Fruit fly (Drosophila melanogaster): ENCODE data around the gene se.

Gene se

dm6 chr3L:8549183-8549890 lies 29.0 kb downstream of the se start:
- TF ChIP-seq CG14711 (tag; optimal IDR thresholded peaks at IDR 0.05) (peak; percentile 46), CG7101 (tag; optimal IDR thresholded peaks at IDR 0.05) (peak; percentile 33), kay (GFP tag; ENCODE audit: borderline replicate concordance) (no peak), CG33017 (tag; optimal IDR thresholded peaks at IDR 0.05) (no peak), toe (GFP tag; optimal IDR thresholded peaks at IDR 0.05) (no peak), pad (GFP tag; optimal IDR thresholded peaks at IDR 0.05) (no peak), Hr96 (GFP tag; optimal IDR thresholded peaks at IDR 0.05) (no peak), bab1 (GFP tag; optimal IDR thresholded peaks at IDR 0.05) (peak; percentile 28), CG12768 (GFP tag; optimal IDR thresholded peaks at IDR 0.05) (no peak), tj (GFP tag; optimal IDR thresholded peaks at IDR 0.05) (peak; percentile 97), Mnt (GFP tag; optimal IDR thresholded peaks at IDR 0.05) (no peak)

DNA sequence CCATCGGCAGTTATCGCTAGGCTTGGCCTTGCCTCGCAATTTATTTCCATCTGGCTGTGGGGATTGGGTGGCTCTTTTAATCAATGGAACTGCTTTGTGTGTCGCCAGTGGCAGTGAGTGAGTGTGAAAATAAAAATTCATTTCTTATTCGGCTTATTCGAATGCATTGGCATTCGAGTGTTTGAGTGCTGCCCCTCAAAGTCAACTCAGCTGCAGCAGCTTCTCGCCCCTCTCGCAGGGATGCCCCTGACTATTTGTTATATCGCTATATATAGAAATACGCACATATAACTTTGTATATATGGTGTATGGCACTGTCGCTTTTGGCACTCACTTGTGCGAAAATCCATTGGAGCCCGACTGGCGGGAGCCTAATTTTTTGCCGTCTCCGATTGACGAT lies 30.5 kb downstream of the se start:
- TF ChIP-seq Crg-1 (GFP tag; optimal IDR thresholded peaks at IDR 0.05): no peak
- no peak for TF ChIP-seq cic (GFP tag; optimal IDR thresholded peaks at IDR 0.05)
- no peak for TF ChIP-seq toe (GFP tag; optimal IDR thresholded peaks at IDR 0.05)
- no peak for TF ChIP-seq Hr96 (GFP tag; optimal IDR thresholded peaks at IDR 0.05)
- no peak for TF ChIP-seq kay (GFP tag; ENCODE audit: borderline replicate concordance)
- no peak for TF ChIP-seq CG33017 (tag; optimal IDR thresholded peaks at IDR 0.05)
- TF ChIP-seq Mnt (GFP tag; optimal IDR thresholded peaks at IDR 0.05): no peak
- no peak for TF ChIP-seq CG11617 (GFP tag; optimal IDR thresholded peaks at IDR 0.05)
- no peak for TF ChIP-seq CG12768 (GFP tag; optimal IDR thresholded peaks at IDR 0.05)
- TF ChIP-seq CG7045 (GFP tag; optimal IDR thresholded peaks at IDR 0.05): no peak
- no peak for TF ChIP-seq pad (GFP tag; optimal IDR thresholded peaks at IDR 0.05)
- TF ChIP-seq tj (GFP tag; optimal IDR thresholded peaks at IDR 0.05): no peak
- no peak for TF ChIP-seq Clk (GFP tag; optimal IDR thresholded peaks at IDR 0.05)
- no peak for TF ChIP-seq ovo (GFP tag; optimal IDR thresholded peaks at IDR 0.05)

DNA sequence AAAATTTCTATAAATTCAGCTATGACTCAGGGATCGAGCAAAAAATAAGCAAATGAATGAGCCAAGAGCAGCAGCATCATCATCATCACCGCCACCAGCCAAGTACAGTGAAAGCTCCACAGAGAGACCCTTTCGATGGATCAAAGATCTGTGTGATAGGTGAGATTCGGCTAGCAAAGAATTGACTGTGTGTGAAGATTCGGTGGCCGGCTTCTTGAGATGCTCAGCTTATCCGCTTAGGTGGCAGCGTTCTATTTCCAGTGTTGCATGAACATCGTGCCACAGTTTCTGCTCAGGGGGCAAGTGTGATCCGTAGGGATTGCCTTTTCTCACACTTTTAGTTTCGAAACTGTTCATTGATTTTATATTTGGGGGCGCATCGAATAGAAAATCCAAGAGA lies 32.8 kb downstream of the se start:
- TF ChIP-seq Crg-1 (GFP tag; optimal IDR thresholded peaks at IDR 0.05) (no peak), cnc (optimal IDR thresholded peaks at IDR 0.05) (no peak), CG1620 (GFP tag; optimal IDR thresholded peaks at IDR 0.05) (no peak), Clk (GFP tag; optimal IDR thresholded peaks at IDR 0.05) (no peak), CG5204 (GFP tag; optimal IDR thresholded peaks at IDR 0.05) (no peak), kay (GFP tag; ENCODE audit: borderline replicate concordance) (no peak), bab1 (GFP tag; optimal IDR thresholded peaks at IDR 0.05) (no peak), CG14711 (tag; optimal IDR thresholded peaks at IDR 0.05) (no peak), cic (GFP tag; optimal IDR thresholded peaks at IDR 0.05) (no peak), Hr96 (GFP tag; optimal IDR thresholded peaks at IDR 0.05) (no peak), Mnt (GFP tag; optimal IDR thresholded peaks at IDR 0.05) (no peak), CG33017 (tag; optimal IDR thresholded peaks at IDR 0.05) (no peak)

DNA sequence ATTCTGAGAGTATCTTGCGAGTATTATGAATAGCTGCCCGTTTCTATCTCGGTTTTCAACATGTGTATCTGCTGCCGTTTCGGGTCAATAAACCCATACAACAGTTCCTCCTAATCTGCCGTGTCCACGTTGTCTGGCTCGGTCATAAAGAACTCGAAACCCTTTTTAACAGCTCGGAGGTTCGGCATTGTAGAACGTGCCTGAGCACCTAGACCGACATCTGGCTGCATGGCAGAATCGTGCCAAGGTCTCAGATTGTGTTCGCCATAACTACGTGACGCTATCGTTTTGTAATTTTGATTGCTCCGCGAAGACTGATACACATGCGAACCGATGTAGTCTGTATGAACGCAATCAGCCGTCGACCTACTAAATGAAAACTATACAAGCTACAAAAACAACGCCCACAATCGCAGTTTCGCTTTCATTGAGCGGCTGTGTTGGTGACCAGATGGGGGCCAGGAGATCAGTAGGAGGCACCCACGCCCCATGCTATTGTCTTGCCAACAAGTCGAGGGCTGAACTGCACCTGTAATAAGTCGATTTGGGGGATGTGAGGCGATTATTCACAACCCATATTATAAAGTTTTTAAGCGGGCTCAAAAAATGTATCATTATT lies 33.8 kb downstream of the se start:
- TF ChIP-seq pad (GFP tag; optimal IDR thresholded peaks at IDR 0.05) (no peak), cic (GFP tag; optimal IDR thresholded peaks at IDR 0.05) (peak; percentile 22)

DNA sequence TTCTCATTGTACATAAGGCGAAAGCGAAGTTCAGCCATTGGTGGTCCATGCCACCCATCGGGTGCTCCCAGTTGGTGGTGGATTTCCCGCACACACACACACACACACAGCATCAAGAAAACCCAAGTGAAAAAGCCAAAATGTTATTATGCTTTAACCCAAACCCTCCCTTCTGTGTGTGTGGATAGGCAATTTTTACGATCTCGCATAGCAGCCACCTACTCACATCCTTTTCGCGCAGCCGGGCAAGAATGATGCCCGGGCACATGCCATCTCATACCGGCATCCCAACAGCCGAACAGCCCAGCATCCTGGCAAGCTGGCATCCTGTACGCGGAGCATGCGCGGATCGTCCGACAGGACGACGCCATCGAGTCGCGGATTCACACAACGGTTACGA lies 36.7 kb downstream of the se start:
- no peak for TF ChIP-seq ovo (GFP tag; optimal IDR thresholded peaks at IDR 0.05)
- no peak for TF ChIP-seq Clk (GFP tag; optimal IDR thresholded peaks at IDR 0.05)
- TF ChIP-seq kay (GFP tag; ENCODE audit: borderline replicate concordance): no peak
- TF ChIP-seq bab1 (GFP tag; optimal IDR thresholded peaks at IDR 0.05): no peak
- TF ChIP-seq CG1620 (GFP tag; optimal IDR thresholded peaks at IDR 0.05): no peak
- no peak for TF ChIP-seq toe (GFP tag; optimal IDR thresholded peaks at IDR 0.05)
- TF ChIP-seq CG12768 (GFP tag; optimal IDR thresholded peaks at IDR 0.05): no peak
- no peak for TF ChIP-seq pad (GFP tag; optimal IDR thresholded peaks at IDR 0.05)
- TF ChIP-seq Crg-1 (GFP tag; optimal IDR thresholded peaks at IDR 0.05): no peak
- no peak for TF ChIP-seq CG7045 (GFP tag; optimal IDR thresholded peaks at IDR 0.05)
- no peak for TF ChIP-seq CG14711 (tag; optimal IDR thresholded peaks at IDR 0.05)
- TF ChIP-seq Hr96 (GFP tag; optimal IDR thresholded peaks at IDR 0.05): no peak
- no peak for TF ChIP-seq cic (GFP tag; optimal IDR thresholded peaks at IDR 0.05)
- TF ChIP-seq CG5204 (GFP tag; optimal IDR thresholded peaks at IDR 0.05): no peak
- TF ChIP-seq CG11617 (GFP tag; optimal IDR thresholded peaks at IDR 0.05): no peak
- TF ChIP-seq Mnt (GFP tag; optimal IDR thresholded peaks at IDR 0.05): no peak
- no peak for TF ChIP-seq cnc (optimal IDR thresholded peaks at IDR 0.05)

- TF ChIP-seq CG5204 (GFP tag; optimal IDR thresholded peaks at IDR 0.05) (no peak), pad (GFP tag; optimal IDR thresholded peaks at IDR 0.05) (no peak), Mnt (GFP tag; optimal IDR thresholded peaks at IDR 0.05) (no peak), kay (GFP tag; ENCODE audit: borderline replicate concordance) (no peak), cic (GFP tag; optimal IDR thresholded peaks at IDR 0.05) (no peak), cnc (optimal IDR thresholded peaks at IDR 0.05) (no peak), CG14711 (tag; optimal IDR thresholded peaks at IDR 0.05) (no peak), CG33017 (tag; optimal IDR thresholded peaks at IDR 0.05) (no peak), CG11617 (GFP tag; optimal IDR thresholded peaks at IDR 0.05) (no peak), tj (GFP tag; optimal IDR thresholded peaks at IDR 0.05) (no peak), CG12768 (GFP tag; optimal IDR thresholded peaks at IDR 0.05) (no peak), bab1 (GFP tag; optimal IDR thresholded peaks at IDR 0.05) (no peak), CG7045 (GFP tag; optimal IDR thresholded peaks at IDR 0.05) (no peak), ovo (GFP tag; optimal IDR thresholded peaks at IDR 0.05) (no peak), Crg-1 (GFP tag; optimal IDR thresholded peaks at IDR 0.05) (no peak), CG7101 (tag; optimal IDR thresholded peaks at IDR 0.05) (no peak), CG1620 (GFP tag; optimal IDR thresholded peaks at IDR 0.05) (no peak), toe (GFP tag; optimal IDR thresholded peaks at IDR 0.05) (no peak), Clk (GFP tag; optimal IDR thresholded peaks at IDR 0.05) (no peak)
These were observed 39.5 kb downstream of the se start for dm6 chr3L:8559754-8560328.

All from whole organism, adult.